Worm (Caenorhabditis elegans): ENCODE data around the gene B0432.10.

ce11 chrII:319459-319858 is 33.4 kb upstream of the B0432.10 start, which contains the start of gene far-7:
- TF ChIP-seq him-1 (tag; optimal IDR thresholded peaks at IDR 0.05) (no peak), W03F9.2 (tag; optimal IDR thresholded peaks at IDR 0.05) (no peak)
